Worm (Caenorhabditis elegans) whole organism, mixed stage, embryonic: ENCODE measurements around the gene srbc-2.

Source experiments
- bed-3 ChIP-seq: fragments of 200-800 bp; sonication (Bioruptor generic); optimal IDR thresholded peaks from 3 replicates; lab custom pipeline; 2018; ENCODE audit warnings: mild to moderate bottlenecking, missing genetic modification characterization, moderate library complexity, missing compliant biosample characterization
- ces-1 ChIP-seq: fragments of 150-350 bp; optimal IDR thresholded peaks from 2 replicates; lab custom pipeline; 2014; ENCODE audit warnings: missing biosample characterization, missing genetic modification reagents, missing genetic modification characterization
- elt-1 ChIP-seq: sonication (generic microtip); optimal IDR thresholded peaks from 2 replicates; lab custom pipeline; 2017; ENCODE audit warnings: missing genetic modification characterization, mild to moderate bottlenecking, missing compliant biosample characterization, antibody characterized with exemption, moderate library complexity, borderline replicate concordance; ENCODE audit not compliant: insufficient read depth
- elt-3 ChIP-seq: fragments of 150-350 bp; optimal IDR thresholded peaks from 2 replicates; lab custom pipeline; 2014; ENCODE audit warnings: missing biosample characterization, missing genetic modification characterization
- lin-32 ChIP-seq: fragments of 200-800 bp; sonication (Bioruptor generic); optimal IDR thresholded peaks from 2 replicates; lab custom pipeline; 2018; ENCODE audit warnings: mild to moderate bottlenecking, missing genetic modification characterization, missing compliant biosample characterization
- mab-5 ChIP-seq: fragments of 150-350 bp; optimal IDR thresholded peaks from 2 replicates; lab custom pipeline; 2014; ENCODE audit warnings: missing biosample characterization, missing genetic modification characterization
- nhr-12 ChIP-seq: fragments of 150-350 bp; optimal IDR thresholded peaks from 2 replicates; lab custom pipeline; 2014; ENCODE audit warnings: missing biosample characterization, missing genetic modification characterization
- nhr-2 ChIP-seq: fragments of 150-350 bp; optimal IDR thresholded peaks from 2 replicates; lab custom pipeline; 2014; ENCODE audit warnings: missing biosample characterization, missing genetic modification characterization
- nhr-237 ChIP-seq: fragments of 150-350 bp; optimal IDR thresholded peaks from 2 replicates; lab custom pipeline; 2014; ENCODE audit warnings: missing biosample characterization, missing genetic modification characterization
- pha-4 ChIP-seq: fragments of 150-350 bp; optimal IDR thresholded peaks from 2 replicates; lab custom pipeline; 2018; ENCODE audit warnings: missing biosample characterization, missing genetic modification reagents, missing genetic modification characterization
- snpc-4 ChIP-seq: fragments of 150-350 bp; optimal IDR thresholded peaks from 2 replicates; lab custom pipeline; 2014; ENCODE audit warnings: missing biosample characterization, missing genetic modification characterization
- unc-39 ChIP-seq: fragments of 150-350 bp; optimal IDR thresholded peaks from 2 replicates; lab custom pipeline; 2014; ENCODE audit warnings: missing biosample characterization, missing genetic modification characterization
- ztf-11 ChIP-seq: fragments of 150-350 bp; optimal IDR thresholded peaks from 2 replicates; lab custom pipeline; 2014; ENCODE audit warnings: missing biosample characterization, missing genetic modification characterization

ce11 chrV:3372673-3373072 lies 4.2 kb downstream of the srbc-2 start, which contains the start of gene srx-121:
- no peak for TF ChIP-seq pha-4
- TF ChIP-seq nhr-12: no peak
- TF ChIP-seq ces-1: no peak
- no peak for TF ChIP-seq lin-32
- no peak for TF ChIP-seq snpc-4 (tag; lab: Kevin White, UChicago)
- TF ChIP-seq ztf-11 (tag; lab: Kevin White, UChicago): no peak
- no peak for TF ChIP-seq nhr-2
- TF ChIP-seq elt-3 (tag; lab: Kevin White, UChicago): no peak
- TF ChIP-seq elt-1 (tag; lab: Kevin White, UChicago): no peak
- TF ChIP-seq unc-39 (tag; lab: Kevin White, UChicago): no peak
- TF ChIP-seq nhr-237: no peak
- no peak for TF ChIP-seq mab-5 (tag; lab: Kevin White, UChicago)
- no peak for TF ChIP-seq bed-3
